Fruit fly (Drosophila melanogaster): Measurements from ENCODE around the gene CG13408.

dm6 chr3R:22119761-22120160 lies 39.6 kb downstream of the CG13408 start, which contains the start of gene CG42390:
- no peak for TF ChIP-seq CTCF (optimal IDR thresholded peaks at IDR 0.05)
- no peak for TF ChIP-seq CG8478 (optimal IDR thresholded peaks at IDR 0.05)
